Worm (Caenorhabditis elegans) whole organism, L4 larva: Measurements from ENCODE around the gene B0272.4.

Source experiments
- lin-29 ChIP-seq: fragments of 200-800 bp; sonication (Bioruptor generic); IDR thresholded peaks from 2 replicates; pipeline ENCODE4 v1.3.6; 2022; ENCODE audit warnings: missing genetic modification reagents, missing genetic modification characterization, missing compliant biosample characterization
- mdl-1 ChIP-seq, 2 experiments: fragments of 150-350 bp in 1 of 2; sonication (generic microtip) in 1 of 2; optimal IDR thresholded peaks; 2 replicates each; lab custom pipeline; 2014 to 2017; ENCODE audit warnings: missing biosample characterization in 2 of 2, missing genetic modification characterization in 2 of 2
- rbr-2 ChIP-seq: sonication (generic microtip); optimal IDR thresholded peaks from 2 replicates; lab custom pipeline; 2016; ENCODE audit warnings: missing genotype, missing genetic modification characterization, missing compliant biosample characterization
- skn-1 ChIP-seq: fragments of 150-350 bp; optimal IDR thresholded peaks from 2 replicates; lab custom pipeline; 2014; ENCODE audit warnings: missing biosample characterization, missing genetic modification characterization
- unc-130 ChIP-seq: sonication (generic microtip); optimal IDR thresholded peaks from 2 replicates; lab custom pipeline; 2016; ENCODE audit warnings: missing genetic modification reagents, missing genetic modification characterization, missing compliant biosample characterization
- ztf-11 ChIP-seq: fragments of 150-350 bp; optimal IDR thresholded peaks from 2 replicates; lab custom pipeline; 2014; ENCODE audit warnings: missing biosample characterization, missing genetic modification characterization

DNA sequence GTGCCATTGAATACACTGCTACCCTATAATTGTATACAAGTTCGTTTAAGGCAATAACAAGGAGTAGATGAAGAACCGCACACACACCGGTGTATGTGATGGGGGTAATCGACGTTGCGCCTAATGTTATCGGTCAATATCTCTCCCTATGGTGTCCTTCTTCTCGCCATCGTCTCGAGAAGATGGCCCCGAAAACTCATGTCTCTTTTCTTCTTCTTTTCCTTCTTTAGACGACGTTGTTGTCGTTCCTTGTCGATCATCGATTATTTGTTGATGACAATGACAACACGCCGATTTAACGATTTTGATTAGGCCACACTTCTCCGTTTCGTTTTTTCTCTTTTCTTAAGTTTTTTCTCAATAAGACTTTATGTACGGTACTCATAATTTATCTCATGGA, 19.1 kb upstream of the B0272.4 start:
- no peak for TF ChIP-seq mdl-1 (tag; optimal IDR thresholded peaks at IDR 0.05; lab: Kevin White, UChicago)
- no peak for TF ChIP-seq rbr-2 (tag; lab: Kevin White, UChicago)
- no peak for TF ChIP-seq lin-29 (GFP tag; lab: Robert Waterston, UW)
- no peak for TF ChIP-seq unc-130 (GFP tag; lab: Kevin White, UChicago)
- TF ChIP-seq skn-1 (tag; lab: Kevin White, UChicago), result no peak
- TF ChIP-seq ztf-11 (tag; lab: Kevin White, UChicago), result no peak
